Fruit fly (Drosophila melanogaster): Measurements from ENCODE around the gene Sf3b5.

Gene Sf3b5

DNA sequence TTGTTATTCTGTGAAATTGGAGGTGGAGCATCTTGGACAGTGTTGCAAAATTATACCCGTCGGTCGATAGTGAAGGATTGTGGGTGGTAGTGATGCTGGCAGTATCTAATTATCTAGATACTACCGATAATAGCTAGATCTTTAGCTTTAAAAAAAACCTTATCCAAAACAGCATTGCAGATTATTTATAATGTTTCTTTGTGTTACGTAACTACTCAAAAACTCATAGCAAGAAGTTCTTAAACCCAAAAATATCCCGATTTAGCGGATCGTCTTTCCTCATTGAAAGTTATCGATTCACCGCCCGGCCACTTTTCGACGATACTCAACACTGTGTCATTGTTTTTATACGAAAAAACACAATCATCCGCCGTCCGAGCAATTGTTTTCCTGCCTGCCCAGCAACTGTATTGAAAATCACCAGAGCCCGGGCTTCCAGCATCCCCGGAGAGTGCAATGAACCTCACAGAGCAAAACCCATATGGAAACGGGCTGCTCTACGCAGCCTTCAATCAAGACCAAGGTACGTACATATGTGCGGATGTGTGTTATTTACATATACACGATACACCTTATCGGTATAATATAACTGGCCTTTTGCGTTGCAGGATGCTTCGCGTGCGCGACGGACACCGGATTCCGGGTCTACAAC is 22.1 kb downstream of the Sf3b5 start, which contains the start of gene CG11975 (continued):
- TF ChIP-seq maf-S (GFP tag; optimal IDR thresholded peaks at IDR 0.05) (peak; percentile 85), CG13424 (tag; optimal IDR thresholded peaks at IDR 0.05) (peak; percentile 69), Mrtf (GFP tag; IDR thresholded peaks at IDR 0.05) (0 out of 3 replicates have a peak, but pooled peaks have one; percentile 6), wor (GFP tag; IDR thresholded peaks at IDR 0.05) (peak; percentile 36; the same call in 1 of the 2 replicates), CG7556 (GFP tag; optimal IDR thresholded peaks at IDR 0.05) (peak; percentile 62), scrt (GFP tag; optimal IDR thresholded peaks at IDR 0.05) (no peak), cato (GFP tag; optimal IDR thresholded peaks at IDR 0.05; ENCODE audit: borderline replicate concordance) (peak; percentile 55), D (optimal IDR thresholded peaks at IDR 0.05) (peak; percentile 57), D (GFP tag; optimal IDR thresholded peaks at IDR 0.05) (peak; percentile 16), CG13775 (GFP tag; optimal IDR thresholded peaks at IDR 0.05) (peak; percentile 86), sc (optimal IDR thresholded peaks at IDR 0.05) (no peak), sc (GFP tag; optimal IDR thresholded peaks at IDR 0.05) (no peak), Ptx1 (GFP tag; IDR thresholded peaks at IDR 0.05) (peak; percentile 58), fd64A (GFP tag; optimal IDR thresholded peaks at IDR 0.05) (no peak), CG13624 (GFP tag; optimal IDR thresholded peaks at IDR 0.05) (peak; percentile 93), Hmx (GFP tag; optimal IDR thresholded peaks at IDR 0.05) (no peak), CG12744 (GFP tag; optimal IDR thresholded peaks at IDR 0.05) (peak; percentile 75), tgo (GFP tag; IDR thresholded peaks at IDR 0.05) (peak; percentile 86), Dip3 (GFP tag; optimal IDR thresholded peaks at IDR 0.05) (peak; percentile 82), tll (GFP tag; optimal IDR thresholded peaks at IDR 0.05) (peak in 1 of 2 experiments; percentile 51), bcd (GFP tag; optimal IDR thresholded peaks at IDR 0.05) (no peak), CkIIα-i1 (GFP tag; IDR thresholded peaks at IDR 0.05) (no peak), CG9727 (GFP tag; optimal IDR thresholded peaks at IDR 0.05) (peak; percentile 60), fd3F (GFP tag; optimal IDR thresholded peaks at IDR 0.05) (peak; percentile 28), lbe (GFP tag; optimal IDR thresholded peaks at IDR 0.05) (peak; percentile 70), Sox102F (GFP tag; optimal IDR thresholded peaks at IDR 0.05) (no peak), CG18011 (GFP tag; optimal IDR thresholded peaks at IDR 0.05) (peak; percentile 78), gsb (GFP tag; IDR thresholded peaks at IDR 0.05) (0 out of 2 replicates have a peak, but pooled peaks have one; percentile 12), CG9932 (GFP tag; IDR thresholded peaks at IDR 0.05) (peak; percentile 91), CG1832 (GFP tag; optimal IDR thresholded peaks at IDR 0.05) (no peak), Aef1 (GFP tag; IDR thresholded peaks at IDR 0.05) (peak; percentile 48; the same call in 2 of the 3 replicates), HLH54F (GFP tag; optimal IDR thresholded peaks at IDR 0.05) (peak; percentile 92), Dref (GFP tag; IDR thresholded peaks at IDR 0.05) (peak; percentile 67), en (GFP tag; optimal IDR thresholded peaks at IDR 0.05) (peak; percentile 62), CG15601 (tag; optimal IDR thresholded peaks at IDR 0.05) (peak; percentile 60), phol (tag; optimal IDR thresholded peaks at IDR 0.05) (peak; percentile 83), Pdp1 (GFP tag; optimal IDR thresholded peaks at IDR 0.05) (peak; percentile 83 to 96), HLHmδ (GFP tag; optimal IDR thresholded peaks at IDR 0.05) (no peak), HLH4C (GFP tag; IDR thresholded peaks at IDR 0.05; ENCODE audit: partially characterized antibody) (peak; percentile 68), nau (GFP tag; optimal IDR thresholded peaks at IDR 0.05) (no peak), twi (tag; optimal IDR thresholded peaks at IDR 0.05) (peak; percentile 63), Doc3 (GFP tag; IDR thresholded peaks at IDR 0.05; ENCODE audit: partially characterized antibody) (peak; percentile 66; the same call in 2 of the 3 replicates), CG6689 (GFP tag; IDR thresholded peaks at IDR 0.05) (0 out of 2 replicates have a peak, but pooled peaks have one; percentile 47), CG18476 (GFP tag; optimal IDR thresholded peaks at IDR 0.05) (peak; percentile 65), bab2 (GFP tag; optimal IDR thresholded peaks at IDR 0.05) (peak; percentile 74), jumu (GFP tag; optimal IDR thresholded peaks at IDR 0.05) (peak; percentile 90), gcm2 (GFP tag; optimal IDR thresholded peaks at IDR 0.05) (peak; percentile 38), tx (GFP tag; optimal IDR thresholded peaks at IDR 0.05) (peak; percentile 86), Antp (GFP tag; optimal IDR thresholded peaks at IDR 0.05) (peak; percentile 82)

Data from whole organism, embryonic.